Worm (Caenorhabditis elegans) whole organism, late embryonic: ENCODE data around the gene lpin-1.

ENCODE experiments used
- C08G9.2 ChIP-seq: sonication (generic microtip); optimal IDR thresholded peaks from 2 replicates; lab custom pipeline; 2016; ENCODE audit warnings: mild to moderate bottlenecking, missing genetic modification characterization, moderate library complexity, missing compliant biosample characterization
- F13H6.1 ChIP-seq: sonication (generic microtip); optimal IDR thresholded peaks from 2 replicates; lab custom pipeline; 2016; ENCODE audit warnings: missing genetic modification characterization, missing compliant biosample characterization
- K02D7.2 ChIP-seq: sonication (generic microtip); optimal IDR thresholded peaks from 2 replicates; lab custom pipeline; 2017; ENCODE audit warnings: mild to moderate bottlenecking, missing genetic modification characterization, missing compliant biosample characterization
- K09A11.1 ChIP-seq: sonication (generic microtip); optimal IDR thresholded peaks from 2 replicates; lab custom pipeline; 2017; ENCODE audit warnings: antibody characterized with exemption, mild to moderate bottlenecking, missing genetic modification characterization, missing compliant biosample characterization; ENCODE audit not compliant: insufficient read depth
- Y22D7AL.16 ChIP-seq: sonication (generic microtip); optimal IDR thresholded peaks from 2 replicates; lab custom pipeline; 2016; ENCODE audit warnings: missing genetic modification characterization, missing compliant biosample characterization
- ahr-1 ChIP-seq: sonication (generic microtip); optimal IDR thresholded peaks from 2 replicates; lab custom pipeline; 2016; ENCODE audit warnings: missing genetic modification characterization, missing compliant biosample characterization
- ceh-14 ChIP-seq: sonication (generic microtip); optimal IDR thresholded peaks from 2 replicates; lab custom pipeline; 2016; ENCODE audit warnings: missing genotype, missing genetic modification characterization, missing compliant biosample characterization
- ceh-18 ChIP-seq: sonication (generic microtip); optimal IDR thresholded peaks from 2 replicates; lab custom pipeline; 2016; ENCODE audit warnings: missing genetic modification characterization, missing compliant biosample characterization
- ceh-19 ChIP-seq: fragments of 200-800 bp; sonication (Bioruptor generic); optimal IDR thresholded peaks from 2 replicates; lab custom pipeline; 2018; ENCODE audit warnings: mild to moderate bottlenecking, missing genetic modification characterization, missing compliant biosample characterization
- ceh-30 ChIP-seq: fragments of 150-350 bp; optimal IDR thresholded peaks from 2 replicates; lab custom pipeline; 2014; ENCODE audit warnings: missing biosample characterization, missing genetic modification characterization
- ceh-48 ChIP-seq: sonication (generic microtip); optimal IDR thresholded peaks from 2 replicates; lab custom pipeline; 2016; ENCODE audit warnings: missing genetic modification characterization, inconsistent platforms, missing compliant biosample characterization
- che-1 ChIP-seq: sonication (generic microtip); optimal IDR thresholded peaks from 2 replicates; lab custom pipeline; 2016; ENCODE audit warnings: mild to moderate bottlenecking, missing genetic modification characterization, missing compliant biosample characterization
- dve-1 ChIP-seq: sonication (generic microtip); optimal IDR thresholded peaks from 2 replicates; lab custom pipeline; 2017; ENCODE audit warnings: antibody characterized with exemption, mild to moderate bottlenecking, missing genetic modification characterization, missing compliant biosample characterization
- elt-2 ChIP-seq: sonication (generic microtip); optimal IDR thresholded peaks from 2 replicates; lab custom pipeline; 2016; ENCODE audit warnings: missing genetic modification reagents, missing genetic modification characterization, missing compliant biosample characterization
- ets-4 ChIP-seq: sonication (generic microtip); optimal IDR thresholded peaks from 2 replicates; lab custom pipeline; 2016; ENCODE audit warnings: missing genetic modification characterization, missing compliant biosample characterization
- eyg-1 ChIP-seq: sonication (generic microtip); optimal IDR thresholded peaks from 2 replicates; lab custom pipeline; 2016; ENCODE audit warnings: missing genotype, missing genetic modification characterization, missing compliant biosample characterization
- fax-1 ChIP-seq: sonication (generic microtip); optimal IDR thresholded peaks from 2 replicates; lab custom pipeline; 2016; ENCODE audit warnings: missing genotype, missing genetic modification characterization, missing compliant biosample characterization
- fkh-10 ChIP-seq: fragments of 150-350 bp; optimal IDR thresholded peaks from 2 replicates; lab custom pipeline; 2014; ENCODE audit warnings: missing biosample characterization, missing genetic modification reagents, missing genetic modification characterization
- fkh-6 ChIP-seq: sonication (generic microtip); optimal IDR thresholded peaks from 2 replicates; lab custom pipeline; 2016; ENCODE audit warnings: missing genetic modification characterization, missing compliant biosample characterization
- gmeb-2 ChIP-seq: sonication (generic microtip); optimal IDR thresholded peaks from 2 replicates; lab custom pipeline; 2016; ENCODE audit warnings: missing genetic modification characterization, inconsistent platforms, missing compliant biosample characterization
- hlh-15 ChIP-seq: sonication (generic microtip); optimal IDR thresholded peaks from 2 replicates; lab custom pipeline; 2016; ENCODE audit warnings: missing genetic modification characterization, missing compliant biosample characterization
- hlh-30 ChIP-seq: sonication (generic microtip); optimal IDR thresholded peaks from 2 replicates; lab custom pipeline; 2017; ENCODE audit warnings: antibody characterized with exemption, missing genetic modification characterization, missing compliant biosample characterization; ENCODE audit not compliant: insufficient read depth
- hlh-6 ChIP-seq: sonication (generic microtip); optimal IDR thresholded peaks from 2 replicates; lab custom pipeline; 2016; ENCODE audit warnings: missing genotype, missing genetic modification characterization, missing compliant biosample characterization
- lim-6 ChIP-seq: sonication (generic microtip); optimal IDR thresholded peaks from 2 replicates; lab custom pipeline; 2016; ENCODE audit warnings: missing genetic modification characterization, missing compliant biosample characterization
- madf-2 ChIP-seq: sonication (generic microtip); optimal IDR thresholded peaks from 2 replicates; lab custom pipeline; 2017; ENCODE audit warnings: missing genetic modification characterization, missing compliant biosample characterization
- nfya-1 ChIP-seq: sonication (generic microtip); optimal IDR thresholded peaks from 2 replicates; lab custom pipeline; 2017; ENCODE audit warnings: missing genetic modification characterization, mild to moderate bottlenecking, missing compliant biosample characterization, antibody characterized with exemption, moderate library complexity
- nhr-11 ChIP-seq: fragments of 150-350 bp; optimal IDR thresholded peaks from 2 replicates; lab custom pipeline; 2014; ENCODE audit warnings: missing biosample characterization, missing genetic modification characterization
- pag-3 ChIP-seq: sonication (generic microtip); optimal IDR thresholded peaks from 2 replicates; lab custom pipeline; 2016; ENCODE audit warnings: missing compliant biosample characterization, missing genetic modification characterization, borderline replicate concordance
- pat-9 ChIP-seq: fragments of 200-800 bp; sonication (Bioruptor generic); optimal IDR thresholded peaks from 2 replicates; lab custom pipeline; 2018; ENCODE audit warnings: mild to moderate bottlenecking, missing genetic modification characterization, moderate library complexity, missing compliant biosample characterization
- pqm-1 ChIP-seq: sonication (generic microtip); optimal IDR thresholded peaks from 2 replicates; lab custom pipeline; 2016; ENCODE audit warnings: missing genetic modification characterization, missing compliant biosample characterization
- pros-1 ChIP-seq: fragments of 150-350 bp; optimal IDR thresholded peaks from 2 replicates; lab custom pipeline; 2014; ENCODE audit warnings: missing biosample characterization, missing genetic modification reagents, missing genetic modification characterization
- ref-2 ChIP-seq: sonication (generic microtip); optimal IDR thresholded peaks from 2 replicates; lab custom pipeline; 2016; ENCODE audit warnings: missing genetic modification characterization, missing compliant biosample characterization
- sox-2 ChIP-seq: fragments of 200-800 bp; sonication (Bioruptor generic); IDR thresholded peaks from 2 replicates; pipeline ENCODE4 v1.3.6; 2022; ENCODE audit warnings: missing genetic modification reagents, missing genetic modification characterization, missing compliant biosample characterization
- sox-4 ChIP-seq: sonication (generic microtip); optimal IDR thresholded peaks from 2 replicates; lab custom pipeline; 2017; ENCODE audit warnings: mild to moderate bottlenecking, missing genetic modification characterization, inconsistent platforms, missing compliant biosample characterization
- tbx-2 ChIP-seq: sonication (generic microtip); optimal IDR thresholded peaks from 2 replicates; lab custom pipeline; 2016; ENCODE audit warnings: missing genetic modification characterization, missing compliant biosample characterization
- ttx-3 ChIP-seq: sonication (generic microtip); optimal IDR thresholded peaks from 2 replicates; lab custom pipeline; 2016; ENCODE audit warnings: missing genetic modification reagents, missing genetic modification characterization, missing compliant biosample characterization
- unc-3 ChIP-seq, 2 experiments: fragments of 200-800 bp in 1 of 2; sonication (Bioruptor generic) in 1 of 2; sonication (generic microtip) in 1 of 2; conservative IDR thresholded peaks in 1 of 2; optimal IDR thresholded peaks in 1 of 2; 2 replicates each; pipeline versions ENCODE4 v1.3.6 to Lab custom; 2016 to 2022; ENCODE audit warnings: missing compliant biosample characterization in 2 of 2, missing genetic modification characterization in 2 of 2, missing genetic modification reagents in 1 of 2
- unc-42 ChIP-seq: sonication (generic microtip); optimal IDR thresholded peaks from 2 replicates; lab custom pipeline; 2016; ENCODE audit warnings: missing genotype, missing genetic modification characterization, missing compliant biosample characterization
- zip-5 ChIP-seq: sonication (generic microtip); optimal IDR thresholded peaks from 2 replicates; lab custom pipeline; 2016; ENCODE audit warnings: missing genetic modification characterization, missing compliant biosample characterization
- ztf-16 ChIP-seq: sonication (generic microtip); optimal IDR thresholded peaks from 2 replicates; lab custom pipeline; 2017; ENCODE audit warnings: missing genetic modification characterization, missing compliant biosample characterization

Gene lpin-1

ce11 chrV:13666460-13666859, 12.5 kb upstream of the lpin-1 start:
- TF ChIP-seq unc-42 (tag; lab: Kevin White, UChicago) (no peak), hlh-6 (tag; lab: Kevin White, UChicago) (no peak), ttx-3 (tag; lab: Kevin White, UChicago) (no peak), Y22D7AL.16 (tag; lab: Kevin White, UChicago) (no peak), pros-1 (tag; lab: Kevin White, UChicago) (no peak), nfya-1 (tag; lab: Kevin White, UChicago) (no peak), ahr-1 (tag; lab: Kevin White, UChicago) (no peak), ref-2 (no peak), sox-2 (GFP tag; lab: Robert Waterston, UW) (no peak)
- TF ChIP-seq, all 69 proteins: peak for 0

- TF ChIP-seq sox-2 (GFP tag; lab: Robert Waterston, UW) (no peak), pqm-1 (tag; lab: Kevin White, UChicago) (no peak), che-1 (no peak), ceh-19 (no peak), F13H6.1 (tag; lab: Kevin White, UChicago) (no peak), hlh-15 (tag; lab: Kevin White, UChicago) (no peak), ceh-14 (tag; lab: Kevin White, UChicago) (no peak), hlh-30 (tag; lab: Kevin White, UChicago) (no peak), nfya-1 (tag; lab: Kevin White, UChicago) (no peak), madf-2 (tag; lab: Kevin White, UChicago) (no peak), elt-2 (no peak), fkh-6 (no peak), fax-1 (tag; lab: Kevin White, UChicago) (no peak), unc-3 (GFP tag; conservative IDR thresholded peaks at IDR 0.05; lab: Robert Waterston, UW) (no peak), unc-3 (tag; optimal IDR thresholded peaks at IDR 0.05; lab: Kevin White, UChicago) (no peak), K02D7.2 (no peak), ztf-16 (tag; lab: Kevin White, UChicago) (no peak), fkh-10 (GFP tag; lab: Kevin White, UChicago) (no peak), sox-4 (tag; lab: Kevin White, UChicago) (no peak), eyg-1 (no peak), pat-9 (no peak)
Measured at ce11 chrV:13665089-13665488, 11.2 kb upstream of the lpin-1 start, which contains the start of gene rde-12. Gene rde-12 (plus strand): TSS chrV:13665389.

- TF ChIP-seq ceh-30 (no peak), Y22D7AL.16 (tag; lab: Kevin White, UChicago) (no peak), ceh-18 (tag; lab: Kevin White, UChicago) (no peak), dve-1 (no peak), nhr-11 (tag; lab: Kevin White, UChicago) (no peak)
Measured at ce11 chrV:13664340-13664916, 10.5 kb upstream of the lpin-1 start.

- TF ChIP-seq tbx-2 (tag; lab: Kevin White, UChicago) = peak; percentile 11
- no peak for TF ChIP-seq lim-6 (tag; lab: Kevin White, UChicago)
Measured at ce11 chrV:13660660-13661325, 6.9 kb upstream of the lpin-1 start, which contains the start of gene letm-1. Gene letm-1 (plus strand): TSS chrV:13661257.

ce11 chrV:13660115-13660514, 6.2 kb upstream of the lpin-1 start:
- TF ChIP-seq hlh-6 (tag; lab: Kevin White, UChicago) = no peak
- no peak for TF ChIP-seq ref-2
- TF ChIP-seq ceh-48 = no peak
- TF ChIP-seq che-1 = no peak
- TF ChIP-seq ahr-1 (tag; lab: Kevin White, UChicago) = no peak
- TF ChIP-seq nfya-1 (tag; lab: Kevin White, UChicago) = no peak
- TF ChIP-seq tbx-2 (tag; lab: Kevin White, UChicago) = no peak
- TF ChIP-seq pag-3 (tag; lab: Kevin White, UChicago) = no peak
- TF ChIP-seq zip-5 (tag; lab: Kevin White, UChicago) = no peak
- TF ChIP-seq sox-4 (tag; lab: Kevin White, UChicago) = no peak
- no peak for TF ChIP-seq ceh-30
- no peak for TF ChIP-seq C08G9.2 (tag; lab: Kevin White, UChicago)
- no peak for TF ChIP-seq pat-9
- no peak for TF ChIP-seq gmeb-2 (tag; lab: Kevin White, UChicago)
- TF ChIP-seq K09A11.1 (tag; lab: Kevin White, UChicago) = no peak
- TF ChIP-seq pros-1 (tag; lab: Kevin White, UChicago) = no peak
- no peak for TF ChIP-seq hlh-30 (tag; lab: Kevin White, UChicago)
- no peak for TF ChIP-seq unc-42 (tag; lab: Kevin White, UChicago)
- no peak for TF ChIP-seq ets-4
- no peak for TF ChIP-seq lim-6 (tag; lab: Kevin White, UChicago)
